Fruit fly (Drosophila melanogaster) whole organism, adult: Measurements from ENCODE around the gene CG2889.
A peak's percentile ranks its signal among the peaks of the same experiment; 100 is the strongest.

Experiments used
- CG11617 ChIP-seq: fragments of 200-800 bp; sonication (Bioruptor generic); optimal IDR thresholded peaks from 2 replicates; lab custom pipeline; 2017; ENCODE audit warnings: mild to moderate bottlenecking, missing biosample characterization, missing genetic modification reagents, missing genetic modification characterization
- CG12768 ChIP-seq: fragments of 200-800 bp; sonication (Bioruptor generic); optimal IDR thresholded peaks from 2 replicates; lab custom pipeline; 2017; ENCODE audit warnings: missing biosample characterization, missing genetic modification characterization, mild to moderate bottlenecking, moderate library complexity, missing genetic modification reagents
- CG14711 ChIP-seq: fragments of 200-800 bp; sonication (Bioruptor generic); optimal IDR thresholded peaks from 2 replicates; lab custom pipeline; 2018; ENCODE audit warnings: missing biosample characterization, mild to moderate bottlenecking, missing genetic modification characterization, moderate library complexity
- CG1620 ChIP-seq: fragments of 200-800 bp; sonication (Bioruptor generic); optimal IDR thresholded peaks from 2 replicates; lab custom pipeline; 2016; ENCODE audit warnings: missing biosample characterization, missing genetic modification characterization
- CG33017 ChIP-seq: fragments of 200-800 bp; sonication (Bioruptor generic); optimal IDR thresholded peaks from 2 replicates; lab custom pipeline; 2018; ENCODE audit warnings: missing biosample characterization, mild to moderate bottlenecking, missing genetic modification characterization, moderate library complexity
- CG5204 ChIP-seq: fragments of 200-800 bp; sonication (Bioruptor generic); optimal IDR thresholded peaks from 2 replicates; lab custom pipeline; 2016; ENCODE audit warnings: missing biosample characterization, missing genetic modification characterization
- CG7045 ChIP-seq: fragments of 200-800 bp; sonication (Bioruptor generic); optimal IDR thresholded peaks from 2 replicates; lab custom pipeline; 2017; ENCODE audit warnings: missing biosample characterization, mild to moderate bottlenecking, missing genetic modification characterization
- CG7101 ChIP-seq: fragments of 200-800 bp; sonication (Bioruptor generic); optimal IDR thresholded peaks from 2 replicates; lab custom pipeline; 2018; ENCODE audit warnings: missing biosample characterization, mild to moderate bottlenecking, missing genetic modification characterization, moderate library complexity
- Clk ChIP-seq: fragments of 200-800 bp; sonication (Bioruptor generic); optimal IDR thresholded peaks from 2 replicates; lab custom pipeline; 2017; ENCODE audit warnings: missing biosample characterization, missing genetic modification characterization
- Crg-1 ChIP-seq: fragments of 200-800 bp; sonication (Bioruptor generic); optimal IDR thresholded peaks from 2 replicates; lab custom pipeline; 2016; ENCODE audit warnings: missing biosample characterization, missing genetic modification characterization
- Hr96 ChIP-seq: fragments of 200-800 bp; sonication (Bioruptor generic); optimal IDR thresholded peaks from 2 replicates; lab custom pipeline; 2016; ENCODE audit warnings: missing biosample characterization, missing genetic modification characterization
- Mnt ChIP-seq: fragments of 200-800 bp; sonication (Bioruptor generic); optimal IDR thresholded peaks from 2 replicates; lab custom pipeline; 2016; ENCODE audit warnings: missing biosample characterization, mild to moderate bottlenecking, missing genetic modification characterization
- bab1 ChIP-seq: fragments of 200-800 bp; sonication (Bioruptor generic); optimal IDR thresholded peaks from 3 replicates; lab custom pipeline; 2019; ENCODE audit warnings: missing biosample characterization, mild to moderate bottlenecking, missing genetic modification characterization, moderate library complexity
- cic ChIP-seq: fragments of 200-800 bp; sonication (Bioruptor generic); optimal IDR thresholded peaks from 2 replicates; lab custom pipeline; 2017; ENCODE audit warnings: missing biosample characterization, mild to moderate bottlenecking, missing genetic modification characterization, moderate library complexity
- cnc ChIP-seq, 2 experiments: fragments of >200 bp; optimal IDR thresholded peaks; 2 replicates each; lab custom pipeline; 2017
- kay ChIP-seq: fragments of 200-800 bp; sonication (Bioruptor generic); peaks from one replicate; lab custom pipeline; 2016; ENCODE audit warnings: missing biosample characterization, missing genetic modification characterization, borderline replicate concordance
- ovo ChIP-seq: fragments of 200-800 bp; sonication (Bioruptor generic); optimal IDR thresholded peaks from 2 replicates; lab custom pipeline; 2016; ENCODE audit warnings: missing biosample characterization, missing genetic modification characterization
- pad ChIP-seq: fragments of 200-800 bp; sonication (Bioruptor generic); optimal IDR thresholded peaks from 3 replicates; lab custom pipeline; 2017; ENCODE audit warnings: missing biosample characterization, missing genetic modification characterization, mild to moderate bottlenecking, moderate library complexity, missing genetic modification reagents
- tj ChIP-seq: fragments of 200-800 bp; sonication (Bioruptor generic); optimal IDR thresholded peaks from 3 replicates; lab custom pipeline; 2017; ENCODE audit warnings: missing biosample characterization, mild to moderate bottlenecking, missing genetic modification characterization, moderate library complexity
- toe ChIP-seq: fragments of 200-800 bp; sonication (Bioruptor generic); optimal IDR thresholded peaks from 2 replicates; lab custom pipeline; 2016; ENCODE audit warnings: missing biosample characterization, missing genetic modification characterization

Gene CG2889

dm6 chrX:10484206-10485112, 10.7 kb downstream of the CG2889 start:
- TF ChIP-seq toe (GFP tag; lab: Kevin White, UChicago) (no peak), cic (GFP tag; lab: Kevin White, UChicago) (peak; percentile 33), CG11617 (peak; percentile 15), Hr96 (GFP tag; lab: Kevin White, UChicago) (no peak), CG5204 (GFP tag; lab: Kevin White, UChicago) (no peak), CG33017 (tag; lab: Kevin White, UChicago) (no peak), Mnt (GFP tag; lab: Kevin White, UChicago) (peak; percentile 32), cnc (optimal IDR thresholded peaks at IDR 0.05; lab: Kevin White, UChicago) (no peak), Clk (GFP tag; lab: Kevin White, UChicago) (no peak), Crg-1 (GFP tag; lab: Kevin White, UChicago) (no peak), CG1620 (GFP tag; lab: Kevin White, UChicago) (no peak), bab1 (GFP tag; lab: Kevin White, UChicago) (no peak), CG14711 (no peak), CG7101 (tag; lab: Kevin White, UChicago) (peak; percentile 14), kay (GFP tag; lab: Kevin White, UChicago) (no peak), pad (GFP tag; lab: Kevin White, UChicago) (no peak), ovo (GFP tag; lab: Kevin White, UChicago) (no peak), CG12768 (GFP tag; lab: Kevin White, UChicago) (no peak)

- TF ChIP-seq Crg-1 (GFP tag; lab: Kevin White, UChicago), result no peak
- peak; percentile 39 for TF ChIP-seq Clk (GFP tag; lab: Kevin White, UChicago)
- peak; percentile 70 for TF ChIP-seq CG33017 (tag; lab: Kevin White, UChicago)
- peak; percentile 52 for TF ChIP-seq ovo (GFP tag; lab: Kevin White, UChicago)
- TF ChIP-seq bab1 (GFP tag; lab: Kevin White, UChicago), result peak; percentile 68
- TF ChIP-seq Mnt (GFP tag; lab: Kevin White, UChicago), result peak; percentile 88
- TF ChIP-seq kay (GFP tag; lab: Kevin White, UChicago), result peak; percentile 85
- peak; percentile 4 for TF ChIP-seq CG1620 (GFP tag; lab: Kevin White, UChicago)
- TF ChIP-seq CG11617, result peak; percentile 92
- TF ChIP-seq tj (GFP tag; lab: Kevin White, UChicago), result peak; percentile 98
- TF ChIP-seq Hr96 (GFP tag; lab: Kevin White, UChicago), result peak; percentile 88
- no peak for TF ChIP-seq cnc (optimal IDR thresholded peaks at IDR 0.05; lab: Kevin White, UChicago)
- peak; percentile 63 for TF ChIP-seq CG7045 (GFP tag; lab: Kevin White, UChicago)
- peak; percentile 73 for TF ChIP-seq CG5204 (GFP tag; lab: Kevin White, UChicago)
- peak; percentile 85 for TF ChIP-seq cic (GFP tag; lab: Kevin White, UChicago)
- peak; percentile 64 for TF ChIP-seq CG12768 (GFP tag; lab: Kevin White, UChicago)
- peak; percentile 69 for TF ChIP-seq pad (GFP tag; lab: Kevin White, UChicago)
- peak; percentile 90 for TF ChIP-seq CG7101 (tag; lab: Kevin White, UChicago)
- peak; percentile 65 for TF ChIP-seq CG14711
- peak; percentile 65 for TF ChIP-seq toe (GFP tag; lab: Kevin White, UChicago)
These were observed 12.6 kb downstream of the CG2889 start for dm6 chrX:10486144-10487030.

dm6 chrX:10487105-10487504, 13.4 kb downstream of the CG2889 start, which contains the start of gene CG32687:
Gene CG32687 (minus strand): TSS chrX:10487205.
- TF ChIP-seq Clk (GFP tag; lab: Kevin White, UChicago) (no peak), CG7101 (tag; lab: Kevin White, UChicago) (no peak), cnc (optimal IDR thresholded peaks at IDR 0.05; lab: Kevin White, UChicago) (no peak), cic (GFP tag; lab: Kevin White, UChicago) (no peak), CG7045 (GFP tag; lab: Kevin White, UChicago) (no peak)

- TF ChIP-seq cnc (optimal IDR thresholded peaks at IDR 0.05; lab: Kevin White, UChicago), result no peak
- TF ChIP-seq ovo (GFP tag; lab: Kevin White, UChicago), result no peak
- peak; percentile 79 for TF ChIP-seq Mnt (GFP tag; lab: Kevin White, UChicago)
- TF ChIP-seq CG7101 (tag; lab: Kevin White, UChicago), result peak; percentile 78
- no peak for TF ChIP-seq CG5204 (GFP tag; lab: Kevin White, UChicago)
- TF ChIP-seq toe (GFP tag; lab: Kevin White, UChicago), result no peak
- peak; percentile 25 for TF ChIP-seq CG7045 (GFP tag; lab: Kevin White, UChicago)
- TF ChIP-seq tj (GFP tag; lab: Kevin White, UChicago), result peak; percentile 44
- TF ChIP-seq Clk (GFP tag; lab: Kevin White, UChicago), result no peak
- TF ChIP-seq pad (GFP tag; lab: Kevin White, UChicago), result peak; percentile 52
- no peak for TF ChIP-seq CG1620 (GFP tag; lab: Kevin White, UChicago)
- TF ChIP-seq Crg-1 (GFP tag; lab: Kevin White, UChicago), result peak; percentile 24
- peak; percentile 78 for TF ChIP-seq CG11617
- peak; percentile 11 for TF ChIP-seq CG12768 (GFP tag; lab: Kevin White, UChicago)
- peak; percentile 14 for TF ChIP-seq cic (GFP tag; lab: Kevin White, UChicago)
- peak; percentile 39 for TF ChIP-seq CG33017 (tag; lab: Kevin White, UChicago)
- TF ChIP-seq kay (GFP tag; lab: Kevin White, UChicago), result peak; percentile 62
- no peak for TF ChIP-seq bab1 (GFP tag; lab: Kevin White, UChicago)
- TF ChIP-seq Hr96 (GFP tag; lab: Kevin White, UChicago), result peak; percentile 61
- peak; percentile 66 for TF ChIP-seq CG14711
These were observed 14.3 kb downstream of the CG2889 start for dm6 chrX:10487964-10488605.
